Worm (Caenorhabditis elegans) whole organism, L4/young adult: ENCODE measurements around the gene Y41C4A.21.

Source experiments
- W03F9.2 ChIP-seq: fragments of 150-350 bp; optimal IDR thresholded peaks from 2 replicates; lab custom pipeline; 2014; ENCODE audit warnings: missing biosample characterization, missing genetic modification characterization
- dao-5 ChIP-seq: sonication (generic microtip); optimal IDR thresholded peaks from 2 replicates; lab custom pipeline; 2016; ENCODE audit warnings: missing genotype, missing genetic modification characterization, moderate library complexity, missing compliant biosample characterization
- him-1 ChIP-seq: sonication (generic microtip); optimal IDR thresholded peaks from 2 replicates; lab custom pipeline; 2016; ENCODE audit warnings: missing genotype, missing genetic modification reagents, missing genetic modification characterization, missing compliant biosample characterization

The Y41C4A.21 gene

ce11 chrIII:11732056-11732455 is at the start of gene Y41C4A.21:
Gene Y41C4A.21, plus strand, starts transcription at chrIII:11732356.
- no peak for TF ChIP-seq him-1
- no peak for TF ChIP-seq dao-5 (tag; lab: Kevin White, UChicago)
- TF ChIP-seq W03F9.2 (tag; lab: Kevin White, UChicago): no peak

- TF ChIP-seq dao-5 (tag; lab: Kevin White, UChicago): no peak
- TF ChIP-seq W03F9.2 (tag; lab: Kevin White, UChicago): no peak
- TF ChIP-seq him-1: no peak
Observed at ce11 chrIII:11683038-11683437, 49.1 kb upstream of the Y41C4A.21 start.

- TF ChIP-seq him-1: no peak
- TF ChIP-seq dao-5 (tag; lab: Kevin White, UChicago): no peak
- TF ChIP-seq W03F9.2 (tag; lab: Kevin White, UChicago): no peak
Observed at ce11 chrIII:11683790-11684189, 48.4 kb upstream of the Y41C4A.21 start.

- TF ChIP-seq dao-5 (tag; lab: Kevin White, UChicago) (no peak), him-1 (no peak), W03F9.2 (tag; lab: Kevin White, UChicago) (no peak)
Observed at ce11 chrIII:11684770-11685169, 47.4 kb upstream of the Y41C4A.21 start.

ce11 chrIII:11689303-11689702 is 42.9 kb upstream of the Y41C4A.21 start:
- TF ChIP-seq him-1: no peak
- peak; percentile 48 for TF ChIP-seq W03F9.2 (tag; lab: Kevin White, UChicago)
- TF ChIP-seq dao-5 (tag; lab: Kevin White, UChicago): no peak

ce11 chrIII:11689887-11690286 is 42.3 kb upstream of the Y41C4A.21 start:
- TF ChIP-seq him-1: no peak
- no peak for TF ChIP-seq W03F9.2 (tag; lab: Kevin White, UChicago)

- TF ChIP-seq him-1 (no peak), W03F9.2 (tag; lab: Kevin White, UChicago) (no peak), dao-5 (tag; lab: Kevin White, UChicago) (no peak)
Observed at ce11 chrIII:11692380-11692779, 39.8 kb upstream of the Y41C4A.21 start.

ce11 chrIII:11694506-11694947 is 37.6 kb upstream of the Y41C4A.21 start:
- no peak for TF ChIP-seq dao-5 (tag; lab: Kevin White, UChicago)
- TF ChIP-seq him-1: no peak
- no peak for TF ChIP-seq W03F9.2 (tag; lab: Kevin White, UChicago)

- no peak for TF ChIP-seq W03F9.2 (tag; lab: Kevin White, UChicago)
- TF ChIP-seq him-1: no peak
- TF ChIP-seq dao-5 (tag; lab: Kevin White, UChicago): no peak
Observed at ce11 chrIII:11694975-11695374, 37.2 kb upstream of the Y41C4A.21 start, which contains the start of gene Y41C4A.22. Gene Y41C4A.22, plus strand, starts transcription at chrIII:11695275.

ce11 chrIII:11696273-11696672 is 35.9 kb upstream of the Y41C4A.21 start, which contains the start of gene Y41C4A.6:
Gene Y41C4A.6, plus strand, starts transcription at chrIII:11696573.
- TF ChIP-seq dao-5 (tag; lab: Kevin White, UChicago): no peak
- TF ChIP-seq W03F9.2 (tag; lab: Kevin White, UChicago): no peak
- TF ChIP-seq him-1: no peak

ce11 chrIII:11698569-11698968 is 33.6 kb upstream of the Y41C4A.21 start, which contains the start of gene Y41C4A.7:
Gene Y41C4A.7, plus strand, starts transcription at chrIII:11698869.
- TF ChIP-seq him-1 (no peak), dao-5 (tag; lab: Kevin White, UChicago) (no peak), W03F9.2 (tag; lab: Kevin White, UChicago) (no peak)

ce11 chrIII:11699959-11700358 is 32.2 kb upstream of the Y41C4A.21 start, which contains the start of gene pqn-84:
Gene pqn-84, plus strand, starts transcription at chrIII:11700259.
- TF ChIP-seq him-1 (no peak), dao-5 (tag; lab: Kevin White, UChicago) (no peak), W03F9.2 (tag; lab: Kevin White, UChicago) (no peak)

- no peak for TF ChIP-seq W03F9.2 (tag; lab: Kevin White, UChicago)
Observed at ce11 chrIII:11701863-11702262, 30.3 kb upstream of the Y41C4A.21 start.

ce11 chrIII:11703006-11703775 is 29.0 kb upstream of the Y41C4A.21 start:
- TF ChIP-seq him-1 (no peak), W03F9.2 (tag; lab: Kevin White, UChicago) (no peak), dao-5 (tag; lab: Kevin White, UChicago) (no peak)

- TF ChIP-seq him-1 (no peak), W03F9.2 (tag; lab: Kevin White, UChicago) (no peak), dao-5 (tag; lab: Kevin White, UChicago) (no peak)
Observed at ce11 chrIII:11703776-11704093, 28.4 kb upstream of the Y41C4A.21 start, which contains the start of gene col-95. Gene col-95, plus strand, starts transcription at chrIII:11703994.
